Fruit fly (Drosophila melanogaster) whole organism, embryonic: ENCODE measurements around the gene CG14269.

Experiments
- Awh ChIP-seq: fragments of 200-800 bp; sonication (Bioruptor generic); IDR thresholded peaks from 2 replicates; pipeline ENCODE4, ENCODE4 v1.3.6; 2022; ENCODE audit warnings: missing biosample characterization, missing genetic modification characterization
- B-H2 ChIP-seq: fragments of 200-800 bp; sonication (Bioruptor generic); optimal IDR thresholded peaks from 2 replicates; lab custom pipeline; 2018; ENCODE audit warnings: missing biosample characterization, mild to moderate bottlenecking, missing genetic modification characterization
- Bdp1 ChIP-seq: fragments of 200-800 bp; sonication (Bioruptor generic); optimal IDR thresholded peaks from 3 replicates; lab custom pipeline; 2016; ENCODE audit warnings: missing biosample characterization, missing genetic modification characterization
- CG10267 ChIP-seq: fragments of 200-800 bp; sonication (Bioruptor generic); optimal IDR thresholded peaks from 2 replicates; lab custom pipeline; 2018; ENCODE audit warnings: missing biosample characterization, mild to moderate bottlenecking, missing genetic modification characterization, moderate library complexity
- CG11398 ChIP-seq: fragments of 200-800 bp; sonication (Bioruptor generic); optimal IDR thresholded peaks from 2 replicates; lab custom pipeline; 2016; ENCODE audit warnings: missing biosample characterization, missing genetic modification characterization
- CG12299 ChIP-seq: fragments of 200-800 bp; sonication (Bioruptor generic); optimal IDR thresholded peaks from 2 replicates; lab custom pipeline; 2018; ENCODE audit warnings: missing biosample characterization, mild to moderate bottlenecking, missing genetic modification characterization
- CG13424 ChIP-seq: fragments of 200-800 bp; sonication (Bioruptor generic); optimal IDR thresholded peaks from 2 replicates; lab custom pipeline; 2019; ENCODE audit warnings: missing biosample characterization, mild to moderate bottlenecking, missing genetic modification characterization, moderate library complexity
- CG14441 ChIP-seq: fragments of 200-800 bp; sonication (Bioruptor generic); IDR thresholded peaks from 2 replicates; pipeline ENCODE4 v1.3.6; 2022; ENCODE audit warnings: missing biosample characterization, missing genetic modification characterization
- CG14667 ChIP-seq: fragments of 200-800 bp; sonication (Bioruptor generic); IDR thresholded peaks from 2 replicates; pipeline ENCODE4 v1.3.6; 2022; ENCODE audit warnings: missing biosample characterization, missing genetic modification characterization
- CG14710 ChIP-seq: fragments of 200-800 bp; sonication (Bioruptor generic); optimal IDR thresholded peaks from 3 replicates; lab custom pipeline; 2019; ENCODE audit warnings: missing biosample characterization, mild to moderate bottlenecking, missing genetic modification characterization, moderate library complexity
- CG1529 ChIP-seq: fragments of 200-800 bp; sonication (Bioruptor generic); optimal IDR thresholded peaks from 3 replicates; lab custom pipeline; 2018; ENCODE audit warnings: missing biosample characterization, missing genetic modification characterization
- CG15696 ChIP-seq: fragments of 200-800 bp; sonication (Bioruptor generic); optimal IDR thresholded peaks from 2 replicates; lab custom pipeline; 2019; ENCODE audit warnings: missing biosample characterization, mild to moderate bottlenecking, missing genetic modification characterization, moderate library complexity
- CG2116 ChIP-seq: fragments of 200-800 bp; sonication (Bioruptor generic); optimal IDR thresholded peaks from 3 replicates; lab custom pipeline; 2018; ENCODE audit warnings: missing biosample characterization, mild to moderate bottlenecking, missing genetic modification characterization
- CG31441 ChIP-seq: fragments of 200-800 bp; sonication (Bioruptor generic); IDR thresholded peaks from 2 replicates; pipeline ENCODE4 v1.3.6; 2022; ENCODE audit warnings: missing biosample characterization, missing genetic modification characterization
- CG4854 ChIP-seq: fragments of 200-800 bp; sonication (Bioruptor generic); optimal IDR thresholded peaks from 2 replicates; lab custom pipeline; 2016; ENCODE audit warnings: missing biosample characterization, missing genetic modification characterization, inconsistent platforms
- Dip2 ChIP-seq: fragments of 200-800 bp; sonication (Bioruptor generic); IDR thresholded peaks from 2 replicates; pipeline ENCODE4 v1.3.6; 2022; ENCODE audit warnings: missing biosample characterization, missing genetic modification characterization
- Ets97D ChIP-seq: fragments of 200-800 bp; sonication (Bioruptor generic); optimal IDR thresholded peaks from 3 replicates; lab custom pipeline; 2016; ENCODE audit warnings: missing biosample characterization, missing genetic modification characterization
- Gug ChIP-seq: fragments of 200-800 bp; sonication (Bioruptor generic); IDR thresholded peaks from 4 replicates; pipeline ENCODE4 v1.3.6; 2022; ENCODE audit warnings: missing biosample characterization, missing genetic modification characterization
- Lpt ChIP-seq: fragments of >200 bp; optimal IDR thresholded peaks from 2 replicates; lab custom pipeline; 2018; ENCODE audit warnings: missing biosample characterization, missing genetic modification characterization
- MBD-R2 ChIP-seq: fragments of 200-800 bp; sonication (Bioruptor generic); IDR thresholded peaks from 2 replicates; pipeline ENCODE4 v1.3.6; 2022; ENCODE audit warnings: missing biosample characterization, missing genetic modification characterization
- Oli ChIP-seq: fragments of 200-800 bp; sonication (Bioruptor generic); optimal IDR thresholded peaks from 2 replicates; lab custom pipeline; 2018; ENCODE audit warnings: missing biosample characterization, mild to moderate bottlenecking, missing genetic modification characterization, moderate library complexity
- Rx ChIP-seq: fragments of 200-800 bp; sonication (Bioruptor generic); IDR thresholded peaks from 2 replicates; pipeline ENCODE4 v1.3.6; 2022; ENCODE audit warnings: missing biosample characterization, missing genetic modification characterization
- Xbp1 ChIP-seq: fragments of 200-800 bp; sonication (Bioruptor generic); optimal IDR thresholded peaks from 3 replicates; lab custom pipeline; 2016; ENCODE audit warnings: missing biosample characterization, mild to moderate bottlenecking, missing genetic modification characterization
- YL-1 ChIP-seq: fragments of 200-800 bp; sonication (Bioruptor generic); optimal IDR thresholded peaks from 3 replicates; lab custom pipeline; 2017; ENCODE audit warnings: missing biosample characterization, mild to moderate bottlenecking, missing genetic modification characterization
- ab ChIP-seq: fragments of 200-800 bp; sonication (Bioruptor generic); optimal IDR thresholded peaks from 2 replicates; lab custom pipeline; 2016; ENCODE audit warnings: missing biosample characterization, missing genetic modification characterization
- ac ChIP-seq: fragments of 200-800 bp; sonication (Bioruptor generic); optimal IDR thresholded peaks from 3 replicates; lab custom pipeline; 2017; ENCODE audit warnings: missing biosample characterization, mild to moderate bottlenecking, missing genetic modification characterization
- bsh ChIP-seq, 2 experiments: fragments of 200-800 bp; sonication (Bioruptor generic); optimal IDR thresholded peaks; 2 replicates each; lab custom pipeline; 2017 to 2018; ENCODE audit warnings: mild to moderate bottlenecking in 2 of 2, missing biosample characterization in 2 of 2, missing genetic modification characterization in 2 of 2, moderate library complexity in 1 of 2
- chif ChIP-seq, 2 experiments: fragments of 200-800 bp; sonication (Bioruptor generic); optimal IDR thresholded peaks; 3 replicates each; lab custom pipeline; 2016; ENCODE audit warnings: missing biosample characterization in 2 of 2, missing genetic modification characterization in 2 of 2
- chinmo ChIP-seq: fragments of 200-800 bp; sonication (Bioruptor generic); IDR thresholded peaks from 4 replicates; pipeline ENCODE4 v1.3.6; 2022; ENCODE audit warnings: missing biosample characterization, missing genetic modification characterization; ENCODE audit not compliant: partially characterized antibody
- da ChIP-seq: fragments of 200-800 bp; sonication (Bioruptor generic); optimal IDR thresholded peaks from 2 replicates; lab custom pipeline; 2016; ENCODE audit warnings: missing biosample characterization, missing genetic modification characterization
- eyg ChIP-seq: fragments of 200-800 bp; sonication (Bioruptor generic); optimal IDR thresholded peaks from 3 replicates; lab custom pipeline; 2016; ENCODE audit warnings: missing biosample characterization, missing genetic modification characterization
- fu2 ChIP-seq: fragments of 200-800 bp; sonication (Bioruptor generic); optimal IDR thresholded peaks from 2 replicates; lab custom pipeline; 2016; ENCODE audit warnings: missing biosample characterization, missing genetic modification characterization
- gce ChIP-seq: fragments of 200-800 bp; sonication (Bioruptor generic); IDR thresholded peaks from 3 replicates; pipeline ENCODE4 v1.3.6; 2022; ENCODE audit warnings: missing biosample characterization, missing genetic modification characterization
- gfzf ChIP-seq: fragments of 200-800 bp; sonication (Bioruptor generic); optimal IDR thresholded peaks from 2 replicates; lab custom pipeline; 2016; ENCODE audit warnings: missing biosample characterization, mild to moderate bottlenecking, missing genetic modification characterization, moderate library complexity
- grau ChIP-seq: fragments of 200-800 bp; optimal IDR thresholded peaks from 3 replicates; lab custom pipeline; 2019; ENCODE audit warnings: missing biosample characterization, mild to moderate bottlenecking, missing genetic modification characterization, moderate library complexity
- grn ChIP-seq: fragments of 200-800 bp; sonication (Bioruptor generic); optimal IDR thresholded peaks from 3 replicates; lab custom pipeline; 2017; ENCODE audit warnings: missing biosample characterization, missing genetic modification characterization
- gsb-n ChIP-seq: fragments of 200-800 bp; sonication (Bioruptor generic); optimal IDR thresholded peaks from 3 replicates; lab custom pipeline; 2018; ENCODE audit warnings: missing biosample characterization, mild to moderate bottlenecking, missing genetic modification characterization
- her ChIP-seq: fragments of 200-800 bp; sonication (Bioruptor generic); optimal IDR thresholded peaks from 2 replicates; lab custom pipeline; 2016; ENCODE audit warnings: missing biosample characterization, missing genetic modification characterization
- insv ChIP-seq, 2 experiments: fragments of 200-800 bp; sonication (Bioruptor generic); optimal IDR thresholded peaks; 3 replicates each; lab custom pipeline; 2016 to 2018; ENCODE audit warnings: missing biosample characterization in 2 of 2, missing genetic modification characterization in 2 of 2
- lmd ChIP-seq: fragments of 200-800 bp; sonication (Bioruptor generic); IDR thresholded peaks from 2 replicates; pipeline ENCODE4 v1.3.6; 2022; ENCODE audit warnings: missing biosample characterization, missing genetic modification characterization
- mam ChIP-seq: fragments of 200-800 bp; sonication (Bioruptor generic); optimal IDR thresholded peaks from 3 replicates; lab custom pipeline; 2016; ENCODE audit warnings: missing biosample characterization, missing genetic modification characterization
- otp ChIP-seq: fragments of 200-800 bp; sonication (Bioruptor generic); IDR thresholded peaks from 3 replicates; pipeline ENCODE4, ENCODE4 v1.3.6; 2022; ENCODE audit warnings: missing biosample characterization, missing genetic modification characterization
- pum ChIP-seq: fragments of 200-800 bp; sonication (Bioruptor generic); optimal IDR thresholded peaks from 2 replicates; lab custom pipeline; 2016; ENCODE audit warnings: missing biosample characterization, missing genetic modification characterization
- salm ChIP-seq: fragments of 200-800 bp; sonication (Bioruptor generic); optimal IDR thresholded peaks from 2 replicates; lab custom pipeline; 2018; ENCODE audit warnings: missing biosample characterization, mild to moderate bottlenecking, missing genetic modification characterization
- so ChIP-seq: fragments of 200-800 bp; sonication (Bioruptor generic); IDR thresholded peaks from 3 replicates; pipeline ENCODE4 v1.3.6; 2022; ENCODE audit warnings: missing biosample characterization, missing genetic modification characterization
- tll ChIP-seq, 2 experiments: fragments of 200-800 bp in 1 of 2; fragments of >200 bp in 1 of 2; sonication (Bioruptor generic) in 1 of 2; optimal IDR thresholded peaks; 2 replicates each; lab custom pipeline; 2017 to 2019; ENCODE audit warnings: missing biosample characterization in 2 of 2, missing genetic modification characterization in 2 of 2, mild to moderate bottlenecking in 1 of 2, moderate library complexity in 1 of 2
- toy ChIP-seq: fragments of 200-800 bp; sonication (Bioruptor generic); IDR thresholded peaks from 2 replicates; pipeline ENCODE4 v1.3.6; 2022; ENCODE audit warnings: missing biosample characterization, missing genetic modification characterization
- ttk ChIP-seq: fragments of 200-800 bp; sonication (Bioruptor generic); IDR thresholded peaks from 2 replicates; pipeline ENCODE4 v2.1.2; 2022; ENCODE audit warnings: missing biosample characterization, missing genetic modification characterization
- tup ChIP-seq: fragments of 200-800 bp; sonication (Bioruptor generic); optimal IDR thresholded peaks from 2 replicates; lab custom pipeline; 2016; ENCODE audit warnings: missing biosample characterization, mild to moderate bottlenecking, missing genetic modification characterization, moderate library complexity
- unc-4 ChIP-seq: fragments of 200-800 bp; sonication (Bioruptor generic); IDR thresholded peaks from 2 replicates; pipeline ENCODE4 v1.3.6; 2022; ENCODE audit warnings: missing biosample characterization, missing genetic modification characterization; ENCODE audit not compliant: partially characterized antibody
- usp ChIP-seq: fragments of >200 bp; optimal IDR thresholded peaks from 2 replicates; lab custom pipeline; 2017; ENCODE audit warnings: missing biosample characterization, missing genetic modification characterization
- zfh2 ChIP-seq: fragments of 200-800 bp; sonication (Bioruptor generic); optimal IDR thresholded peaks from 2 replicates; lab custom pipeline; 2016; ENCODE audit warnings: missing biosample characterization, missing genetic modification characterization

The CG14269 gene

dm6 chrX:3455431-3456001, 19.9 kb upstream of the CG14269 start (continued):
- TF ChIP-seq CG31441 (GFP tag; lab: Robert Waterston, UW) (peak; percentile 68), CG10267 (tag; lab: Kevin White, UChicago) (peak; percentile 36), CG14710 (tag; lab: Kevin White, UChicago) (peak; percentile 37), Gug (no peak), usp (GFP tag; lab: Kevin White, UChicago) (no peak), fu2 (GFP tag; lab: Kevin White, UChicago) (no peak), unc-4 (GFP tag; lab: Robert Waterston, UW) (no peak), Bdp1 (no peak), insv (GFP tag; optimal IDR thresholded peaks at IDR 0.05; lab: Kevin White, UChicago) (no peak), gfzf (GFP tag; lab: Kevin White, UChicago) (no peak), ac (no peak), zfh2 (GFP tag; lab: Kevin White, UChicago) (no peak), chif (GFP tag; optimal IDR thresholded peaks at IDR 0.05; lab: Kevin White, UChicago) (no peak), Lpt (GFP tag; lab: Kevin White, UChicago) (no peak), Awh (GFP tag; lab: Robert Waterston, UW) (no peak), tup (GFP tag; lab: Kevin White, UChicago) (no peak), gsb-n (tag; lab: Kevin White, UChicago) (peak; percentile 45), gce (GFP tag; lab: Robert Waterston, UW) (no peak), CG15696 (tag; lab: Kevin White, UChicago) (no peak), Dip2 (GFP tag; lab: Robert Waterston, UW) (no peak), ab (GFP tag; lab: Kevin White, UChicago) (no peak), CG14441 (GFP tag; lab: Robert Waterston, UW) (peak; percentile 45; the same call in 1 of the 2 replicates), CG2116 (GFP tag; lab: Kevin White, UChicago) (no peak), grn (GFP tag; lab: Kevin White, UChicago) (no peak), lmd (GFP tag; lab: Robert Waterston, UW) (peak; percentile 61), Ets97D (no peak), ttk (GFP tag; lab: Robert Waterston, UW) (no peak), CG4854 (GFP tag; lab: Kevin White, UChicago) (no peak), CG12299 (tag; lab: Kevin White, UChicago) (no peak), tll (GFP tag; optimal IDR thresholded peaks at IDR 0.05; lab: Kevin White, UChicago) (no peak), her (no peak), toy (no peak), Oli (tag; lab: Kevin White, UChicago) (peak; percentile 64), YL-1 (GFP tag; lab: Kevin White, UChicago) (no peak), salm (tag; lab: Kevin White, UChicago) (peak; percentile 0), mam (GFP tag; lab: Kevin White, UChicago) (no peak), CG14667 (GFP tag; lab: Robert Waterston, UW) (0 out of 2 replicates have a peak, but pooled peaks have one; percentile 11), CG11398 (GFP tag; lab: Kevin White, UChicago) (no peak), CG1529 (no peak), Xbp1 (GFP tag; lab: Kevin White, UChicago) (peak; percentile 28), CG13424 (tag; lab: Kevin White, UChicago) (peak; percentile 66), chinmo (GFP tag; lab: Robert Waterston, UW) (no peak), bsh (GFP tag; optimal IDR thresholded peaks at IDR 0.05; lab: Kevin White, UChicago) (peak in 1 of 2 experiments; percentile 72), MBD-R2 (GFP tag; lab: Robert Waterston, UW) (no peak), da (GFP tag; lab: Kevin White, UChicago) (no peak), Rx (no peak), so (GFP tag; lab: Robert Waterston, UW) (no peak), otp (GFP tag; lab: Robert Waterston, UW) (no peak), pum (GFP tag; lab: Kevin White, UChicago) (no peak), grau (tag; lab: Kevin White, UChicago) (peak; percentile 69), B-H2 (GFP tag; lab: Kevin White, UChicago) (no peak), eyg (no peak)
